Worm (Caenorhabditis elegans) whole organism, late embryonic: ENCODE data around the gene R04B5.6.

Experiments
- elt-2 ChIP-seq: sonication (generic microtip); optimal IDR thresholded peaks from 2 replicates; lab custom pipeline; 2016; ENCODE audit warnings: missing genetic modification reagents, missing genetic modification characterization, missing compliant biosample characterization
- hlh-6 ChIP-seq: sonication (generic microtip); optimal IDR thresholded peaks from 2 replicates; lab custom pipeline; 2016; ENCODE audit warnings: missing genotype, missing genetic modification characterization, missing compliant biosample characterization
- nhr-11 ChIP-seq: fragments of 150-350 bp; optimal IDR thresholded peaks from 2 replicates; lab custom pipeline; 2014; ENCODE audit warnings: missing biosample characterization, missing genetic modification characterization

DNA sequence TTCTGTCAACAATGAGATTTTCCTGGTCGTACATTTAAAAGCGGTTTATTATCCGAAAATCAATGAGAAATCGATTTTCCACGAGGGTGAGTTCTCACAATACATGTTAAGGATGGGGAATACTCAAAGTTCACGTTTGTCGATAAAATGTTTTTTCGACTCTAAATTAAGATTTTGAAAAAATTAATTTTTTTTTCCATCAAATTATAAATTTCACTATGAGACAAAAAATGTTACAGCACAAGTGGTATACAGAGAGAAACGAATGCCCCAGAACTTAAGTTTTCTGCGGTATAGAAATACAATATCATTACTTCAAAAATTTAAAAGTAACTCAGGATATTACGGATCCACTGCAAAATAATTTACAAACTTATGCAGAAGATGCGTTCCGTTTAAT lies 6.7 kb upstream of the R04B5.6 start, which contains the start of gene R04B5.1:
- TF ChIP-seq nhr-11 (tag; lab: Kevin White, UChicago) (no peak), hlh-6 (tag; lab: Kevin White, UChicago) (no peak), elt-2 (no peak)
